Fruit fly (Drosophila melanogaster): ENCODE measurements around the gene ncd.

Gene ncd

dm6 chr3R:29778139-29778984, 28.6 kb downstream of the ncd start (continued):
- TF ChIP-seq vnd (GFP tag; IDR thresholded peaks at IDR 0.05; ENCODE audit: partially characterized antibody), result no peak
- no peak for TF ChIP-seq CG18764 (GFP tag; optimal IDR thresholded peaks at IDR 0.05)
- TF ChIP-seq CG8924 (tag; optimal IDR thresholded peaks at IDR 0.05), result no peak
- TF ChIP-seq CG31365 (tag; optimal IDR thresholded peaks at IDR 0.05), result no peak
- no peak for TF ChIP-seq grn (GFP tag; optimal IDR thresholded peaks at IDR 0.05)
- no peak for TF ChIP-seq Neu2 (GFP tag; optimal IDR thresholded peaks at IDR 0.05; ENCODE audit: borderline replicate concordance)
- no peak for TF ChIP-seq hkb (optimal IDR thresholded peaks at IDR 0.05)
- no peak for TF ChIP-seq hkb (GFP tag; IDR thresholded peaks at IDR 0.05)
- 0 out of 3 replicates have a peak, but pooled peaks have one; percentile 21 for TF ChIP-seq sr (GFP tag; IDR thresholded peaks at IDR 0.05)
- no peak for TF ChIP-seq p53 (GFP tag; optimal IDR thresholded peaks at IDR 0.05)
- TF ChIP-seq lmd (GFP tag; IDR thresholded peaks at IDR 0.05), result no peak
- peak; percentile 41; the same call in 1 of the 2 replicates for TF ChIP-seq tna (GFP tag; IDR thresholded peaks at IDR 0.05; ENCODE audit: partially characterized antibody)
- no peak for TF ChIP-seq yki (optimal IDR thresholded peaks at IDR 0.05)
- no peak for TF ChIP-seq nmo (GFP tag; optimal IDR thresholded peaks at IDR 0.05)
- TF ChIP-seq CG8478 (optimal IDR thresholded peaks at IDR 0.05), result no peak
- no peak for TF ChIP-seq CG3995 (GFP tag; optimal IDR thresholded peaks at IDR 0.05)
- TF ChIP-seq CG7963 (GFP tag; IDR thresholded peaks at IDR 0.05; ENCODE audit: partially characterized antibody), result no peak
- TF ChIP-seq Dp (GFP tag; optimal IDR thresholded peaks at IDR 0.05), result no peak
- peak; percentile 98 for TF ChIP-seq z (GFP tag; IDR thresholded peaks at IDR 0.05)
- no peak for TF ChIP-seq Sry-δ (GFP tag; optimal IDR thresholded peaks at IDR 0.05)
- peak; percentile 67 for TF ChIP-seq sd (tag; optimal IDR thresholded peaks at IDR 0.05)
- TF ChIP-seq CG6272 (GFP tag; IDR thresholded peaks at IDR 0.05), result no peak
- TF ChIP-seq CG7556 (GFP tag; optimal IDR thresholded peaks at IDR 0.05), result no peak
- peak; percentile 15; the same call in 1 of the 3 replicates for TF ChIP-seq CG34224 (GFP tag; IDR thresholded peaks at IDR 0.05; ENCODE audit: partially characterized antibody)
- no peak for TF ChIP-seq CG17912 (GFP tag; optimal IDR thresholded peaks at IDR 0.05)
- no peak for TF ChIP-seq vvl (GFP tag; IDR thresholded peaks at IDR 0.05)
- no peak for TF ChIP-seq Awh (GFP tag; IDR thresholded peaks at IDR 0.05)
- TF ChIP-seq Lhr (GFP tag; optimal IDR thresholded peaks at IDR 0.05), result no peak
- no peak for TF ChIP-seq Adf1 (GFP tag; IDR thresholded peaks at IDR 0.05)
- TF ChIP-seq CG4730 (GFP tag; IDR thresholded peaks at IDR 0.05), result no peak
- TF ChIP-seq Trl (optimal IDR thresholded peaks at IDR 0.05), result peak; percentile 5 to 29
- TF ChIP-seq Trl (GFP tag; optimal IDR thresholded peaks at IDR 0.05), result no peak
- no peak for TF ChIP-seq pnt (GFP tag; optimal IDR thresholded peaks at IDR 0.05)
- TF ChIP-seq Deaf1 (tag; optimal IDR thresholded peaks at IDR 0.05), result peak; percentile 54
- TF ChIP-seq fd102C (GFP tag; optimal IDR thresholded peaks at IDR 0.05), result no peak
- TF ChIP-seq CG33557 (GFP tag; optimal IDR thresholded peaks at IDR 0.05), result no peak
- TF ChIP-seq CG18262 (tag; optimal IDR thresholded peaks at IDR 0.05), result no peak
- TF ChIP-seq CG15073 (GFP tag; optimal IDR thresholded peaks at IDR 0.05), result no peak
- no peak for TF ChIP-seq CG18619 (GFP tag; optimal IDR thresholded peaks at IDR 0.05)
- no peak for TF ChIP-seq HLHmδ (GFP tag; optimal IDR thresholded peaks at IDR 0.05)
- TF ChIP-seq jumu (GFP tag; optimal IDR thresholded peaks at IDR 0.05), result no peak
- no peak for TF ChIP-seq CG5953 (GFP tag; IDR thresholded peaks at IDR 0.05)
- TF ChIP-seq hb (GFP tag; IDR thresholded peaks at IDR 0.05; ENCODE audit: partially characterized antibody), result no peak
- TF ChIP-seq CG14667 (GFP tag; IDR thresholded peaks at IDR 0.05), result no peak
- TF ChIP-seq Taf1 (GFP tag; IDR thresholded peaks at IDR 0.05), result no peak
- TF ChIP-seq Hey (tag; optimal IDR thresholded peaks at IDR 0.05), result no peak
- no peak for TF ChIP-seq CG9797 (GFP tag; optimal IDR thresholded peaks at IDR 0.05)
- TF ChIP-seq tup (GFP tag; optimal IDR thresholded peaks at IDR 0.05), result no peak
- no peak for TF ChIP-seq CG14050 (GFP tag; IDR thresholded peaks at IDR 0.05)
- no peak for TF ChIP-seq chif (GFP tag; optimal IDR thresholded peaks at IDR 0.05)
- TF ChIP-seq Scr (GFP tag; IDR thresholded peaks at IDR 0.05; ENCODE audit: partially characterized antibody), result peak; percentile 53

Measured in whole organism, embryonic.